4 worm cellular contexts compared by ENCODE assay signal in the genomic region with DNA sequence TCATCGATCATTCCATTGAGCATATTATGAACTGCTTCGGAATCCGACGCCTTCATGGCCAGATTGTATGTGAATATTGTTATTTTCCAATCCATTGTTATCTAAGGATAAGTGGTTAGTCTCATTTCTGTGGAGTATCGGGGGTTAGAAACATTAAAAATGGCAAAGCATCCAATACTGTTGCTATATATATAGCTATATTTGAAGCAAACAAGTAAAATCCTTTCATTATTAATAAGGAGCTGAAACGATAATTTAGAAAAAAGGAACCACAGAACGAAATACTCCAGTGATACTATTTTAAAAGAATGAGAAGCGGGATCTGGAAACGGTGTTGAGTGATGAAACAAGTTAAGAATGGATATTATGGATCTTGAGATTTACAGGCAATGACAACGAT.
A peak's percentile ranks its signal among the peaks of the same experiment; 100 is the strongest.
TF ChIP-seq lines count a peak whose summit lies in the region.

Gene inpp-5K (minus strand): TSS at position 101 of the 400 bp plus-strand sequence.

TF ChIP-seq in whole organism, L1 larva, 84 proteins besides CTCF, POLR2A, EP300 and RAD21:
- no peak for TF ChIP-seq vab-15 (tag; optimal IDR thresholded peaks at IDR 0.05; lab: Kevin White, UChicago)
- TF ChIP-seq alr-1 (tag; optimal IDR thresholded peaks at IDR 0.05; lab: Kevin White, UChicago; ENCODE audit: borderline replicate concordance): no peak
- no peak for TF ChIP-seq lin-35 (GFP tag; optimal IDR thresholded peaks at IDR 0.05; lab: Kevin White, UChicago)
- peak; percentile 33 for TF ChIP-seq aly-2 (tag; optimal IDR thresholded peaks at IDR 0.05; lab: Kevin White, UChicago)

TF ChIP-seq in whole organism, L3 larva, 47 proteins besides CTCF, POLR2A, EP300 and RAD21:
- TF ChIP-seq nhr-43 (tag; optimal IDR thresholded peaks at IDR 0.05; lab: Kevin White, UChicago; ENCODE audit: poor library complexity, severe bottlenecking): no peak
- no peak for TF ChIP-seq nhr-77 (tag; optimal IDR thresholded peaks at IDR 0.05; lab: Kevin White, UChicago)
- no peak for TF ChIP-seq jun-1 (tag; optimal IDR thresholded peaks at IDR 0.05; lab: Kevin White, UChicago)
- TF ChIP-seq fkh-2 (tag; optimal IDR thresholded peaks at IDR 0.05; lab: Kevin White, UChicago): no peak
- peak; percentile 13 for TF ChIP-seq nhr-25 (tag; optimal IDR thresholded peaks at IDR 0.05; lab: Kevin White, UChicago)

TF ChIP-seq in whole organism, L4 larva, 104 proteins besides CTCF, POLR2A, EP300 and RAD21:
- TF ChIP-seq set-16 (GFP tag; IDR thresholded peaks at IDR 0.05; lab: Robert Waterston, UW) (no peak), T20F7.1 (GFP tag; optimal IDR thresholded peaks at IDR 0.05; lab: Kevin White, UChicago) (peak; percentile 6)

TF ChIP-seq in whole organism, young adult, 124 proteins besides CTCF, POLR2A, EP300 and RAD21:
- TF ChIP-seq Y53G8AR.9 (GFP tag; conservative IDR thresholded peaks at IDR 0.05; lab: Robert Waterston, UW) (no peak), hrde-1 (tag; optimal IDR thresholded peaks at IDR 0.05; lab: Kevin White, UChicago; ENCODE audit: borderline replicate concordance) (peak; percentile 31), lin-54 (GFP tag; optimal IDR thresholded peaks at IDR 0.05; lab: Kevin White, UChicago) (no peak), die-1 (tag; optimal IDR thresholded peaks at IDR 0.05; lab: Kevin White, UChicago) (no peak), nfyb-1 (GFP tag; IDR thresholded peaks at IDR 0.05; lab: Robert Waterston, UW) (peak; percentile 70), attf-6 (GFP tag; IDR thresholded peaks at IDR 0.05; lab: Robert Waterston, UW) (no peak), F10E7.11 (tag; optimal IDR thresholded peaks at IDR 0.05; lab: Kevin White, UChicago) (no peak), madf-3 (GFP tag; IDR thresholded peaks at IDR 0.05; lab: Robert Waterston, UW) (no peak)
